Fruit fly (Drosophila melanogaster) whole organism, embryonic: ENCODE data around the gene mRpS2.

Source experiments
- Abd-B ChIP-seq: fragments of 200-800 bp; sonication (Bioruptor generic); optimal IDR thresholded peaks from 2 replicates; lab custom pipeline; 2018; ENCODE audit warnings: missing biosample characterization, mild to moderate bottlenecking, missing genetic modification characterization, moderate library complexity
- Awh ChIP-seq: fragments of 200-800 bp; sonication (Bioruptor generic); IDR thresholded peaks from 2 replicates; pipeline ENCODE4, ENCODE4 v1.3.6; 2022; ENCODE audit warnings: missing biosample characterization, missing genetic modification characterization
- BtbVII ChIP-seq: fragments of 200-800 bp; sonication (Bioruptor generic); optimal IDR thresholded peaks from 3 replicates; lab custom pipeline; 2017; ENCODE audit warnings: missing biosample characterization, mild to moderate bottlenecking, missing genetic modification characterization
- C15 ChIP-seq: fragments of 200-800 bp; sonication (Bioruptor generic); IDR thresholded peaks from 3 replicates; pipeline ENCODE4 v1.3.6; 2022; ENCODE audit warnings: missing biosample characterization, missing genetic modification characterization
- CG10366 ChIP-seq: fragments of 200-800 bp; sonication (Bioruptor generic); IDR thresholded peaks from 2 replicates; pipeline ENCODE4 v1.3.6; 2022; ENCODE audit warnings: missing biosample characterization, missing genetic modification characterization
- CG13123 ChIP-seq: fragments of 200-800 bp; sonication (Bioruptor generic); optimal IDR thresholded peaks from 2 replicates; lab custom pipeline; 2016; ENCODE audit warnings: missing biosample characterization, missing genetic modification characterization
- CG13296 ChIP-seq: fragments of 200-800 bp; sonication (Bioruptor generic); optimal IDR thresholded peaks from 3 replicates; lab custom pipeline; 2018; ENCODE audit warnings: missing biosample characterization, mild to moderate bottlenecking, missing genetic modification characterization
- CG14667 ChIP-seq: fragments of 200-800 bp; sonication (Bioruptor generic); IDR thresholded peaks from 2 replicates; pipeline ENCODE4 v1.3.6; 2022; ENCODE audit warnings: missing biosample characterization, missing genetic modification characterization
- CG15479 ChIP-seq: fragments of 200-800 bp; sonication (Bioruptor generic); optimal IDR thresholded peaks from 3 replicates; lab custom pipeline; 2019; ENCODE audit warnings: missing biosample characterization, mild to moderate bottlenecking, missing genetic modification characterization, moderate library complexity
- CG16815 ChIP-seq: fragments of 200-800 bp; sonication (Bioruptor generic); optimal IDR thresholded peaks from 3 replicates; lab custom pipeline; 2017; ENCODE audit warnings: missing biosample characterization, mild to moderate bottlenecking, missing genetic modification characterization
- CG16863 ChIP-seq: fragments of 200-800 bp; sonication (Bioruptor generic); optimal IDR thresholded peaks from 3 replicates; lab custom pipeline; 2016; ENCODE audit warnings: missing biosample characterization, missing genetic modification characterization
- CG17802 ChIP-seq: fragments of 200-800 bp; sonication (Bioruptor generic); optimal IDR thresholded peaks from 2 replicates; lab custom pipeline; 2018; ENCODE audit warnings: missing biosample characterization, mild to moderate bottlenecking, missing genetic modification characterization, moderate library complexity
- CG18619 ChIP-seq: fragments of 200-800 bp; sonication (Bioruptor generic); optimal IDR thresholded peaks from 3 replicates; lab custom pipeline; 2017; ENCODE audit warnings: missing biosample characterization, mild to moderate bottlenecking, missing genetic modification characterization
- CG2129 ChIP-seq: fragments of 200-800 bp; sonication (Bioruptor generic); IDR thresholded peaks from 2 replicates; pipeline ENCODE4 v1.3.6; 2022; ENCODE audit warnings: missing biosample characterization, missing genetic modification characterization; ENCODE audit not compliant: partially characterized antibody
- CG3163 ChIP-seq: fragments of 200-800 bp; sonication (Bioruptor generic); optimal IDR thresholded peaks from 3 replicates; lab custom pipeline; 2016; ENCODE audit warnings: missing biosample characterization, missing genetic modification characterization
- CG32532 ChIP-seq: fragments of 200-800 bp; sonication (Bioruptor generic); IDR thresholded peaks from 2 replicates; pipeline ENCODE4 v1.3.6; 2022; ENCODE audit warnings: missing biosample characterization, missing genetic modification characterization
- CG34224 ChIP-seq: fragments of 200-800 bp; sonication (Bioruptor generic); IDR thresholded peaks from 3 replicates; pipeline ENCODE4 v1.3.6; 2022; ENCODE audit warnings: missing biosample characterization, missing genetic modification characterization; ENCODE audit not compliant: partially characterized antibody
- CG4617 ChIP-seq: fragments of 200-800 bp; sonication (Bioruptor generic); optimal IDR thresholded peaks from 3 replicates; lab custom pipeline; 2016; ENCODE audit warnings: missing biosample characterization, missing genetic modification characterization, borderline replicate concordance
- CG6254 ChIP-seq: fragments of 200-800 bp; sonication (Bioruptor generic); optimal IDR thresholded peaks from 3 replicates; lab custom pipeline; 2017; ENCODE audit warnings: mild to moderate bottlenecking, missing biosample characterization, missing genetic modification reagents, missing genetic modification characterization
- CG6813 ChIP-seq: fragments of 200-800 bp; sonication (Bioruptor generic); optimal IDR thresholded peaks from 2 replicates; lab custom pipeline; 2017; ENCODE audit warnings: missing biosample characterization, missing genetic modification characterization, mild to moderate bottlenecking, moderate library complexity, missing genetic modification reagents
- CG8388 ChIP-seq: fragments of 200-800 bp; sonication (Bioruptor generic); optimal IDR thresholded peaks from 2 replicates; lab custom pipeline; 2019; ENCODE audit warnings: missing biosample characterization, mild to moderate bottlenecking, missing genetic modification characterization, moderate library complexity
- CG9817 ChIP-seq: fragments of 200-800 bp; sonication (Bioruptor generic); optimal IDR thresholded peaks from 2 replicates; lab custom pipeline; 2018; ENCODE audit warnings: missing biosample characterization, mild to moderate bottlenecking, missing genetic modification characterization, moderate library complexity
- D19B ChIP-seq: fragments of 200-800 bp; sonication (Bioruptor generic); optimal IDR thresholded peaks from 2 replicates; lab custom pipeline; 2017; ENCODE audit warnings: missing biosample characterization, mild to moderate bottlenecking, missing genetic modification characterization
- Dek ChIP-seq: fragments of 200-800 bp; sonication (Bioruptor generic); optimal IDR thresholded peaks from 3 replicates; lab custom pipeline; 2019; ENCODE audit warnings: missing biosample characterization, mild to moderate bottlenecking, missing genetic modification characterization, moderate library complexity
- Dip2 ChIP-seq: fragments of 200-800 bp; sonication (Bioruptor generic); IDR thresholded peaks from 2 replicates; pipeline ENCODE4 v1.3.6; 2022; ENCODE audit warnings: missing biosample characterization, missing genetic modification characterization
- Fer3 ChIP-seq: fragments of 200-800 bp; sonication (Bioruptor generic); optimal IDR thresholded peaks from 2 replicates; lab custom pipeline; 2018; ENCODE audit warnings: missing biosample characterization, mild to moderate bottlenecking, missing genetic modification characterization, moderate library complexity
- HmgD ChIP-seq: fragments of 200-800 bp; sonication (Bioruptor generic); optimal IDR thresholded peaks from 3 replicates; lab custom pipeline; 2016; ENCODE audit warnings: missing biosample characterization, missing genetic modification characterization
- Hmx ChIP-seq: fragments of 200-800 bp; sonication (Bioruptor generic); optimal IDR thresholded peaks from 2 replicates; lab custom pipeline; 2016; ENCODE audit warnings: missing biosample characterization, missing genetic modification characterization
- Mrtf ChIP-seq: fragments of 200-800 bp; sonication (Bioruptor generic); IDR thresholded peaks from 3 replicates; pipeline ENCODE4 v1.3.6; 2022; ENCODE audit warnings: missing biosample characterization, missing genetic modification characterization
- Myb ChIP-seq: fragments of 200-800 bp; sonication (Bioruptor generic); optimal IDR thresholded peaks from 2 replicates; lab custom pipeline; 2016; ENCODE audit warnings: missing biosample characterization, missing genetic modification characterization
- Nf-YA ChIP-seq: fragments of 200-800 bp; sonication (Bioruptor generic); IDR thresholded peaks from 2 replicates; pipeline ENCODE4 v1.3.6; 2022; ENCODE audit warnings: missing biosample characterization, missing genetic modification characterization
- Taf1 ChIP-seq: fragments of 200-800 bp; sonication (Bioruptor generic); IDR thresholded peaks from 2 replicates; pipeline ENCODE4 v1.3.6; 2022; ENCODE audit warnings: missing biosample characterization, missing genetic modification characterization
- al ChIP-seq: fragments of 200-800 bp; sonication (Bioruptor generic); IDR thresholded peaks from 2 replicates; pipeline ENCODE4 v1.3.6; 2022; ENCODE audit warnings: missing biosample characterization, missing genetic modification characterization
- aop ChIP-seq: fragments of 200-800 bp; sonication (Bioruptor generic); IDR thresholded peaks from 2 replicates; pipeline ENCODE4 v1.3.6; 2022; ENCODE audit warnings: missing biosample characterization, missing genetic modification characterization
- bowl ChIP-seq: fragments of 200-800 bp; sonication (Bioruptor generic); IDR thresholded peaks from 2 replicates; pipeline ENCODE4 v1.3.6; 2022; ENCODE audit warnings: missing biosample characterization, missing genetic modification characterization
- cg ChIP-seq: fragments of 200-800 bp; sonication (Bioruptor generic); optimal IDR thresholded peaks from 3 replicates; lab custom pipeline; 2019; ENCODE audit warnings: missing biosample characterization, mild to moderate bottlenecking, missing genetic modification characterization, moderate library complexity
- corto ChIP-seq: fragments of 200-800 bp; sonication (Bioruptor generic); optimal IDR thresholded peaks from 2 replicates; lab custom pipeline; 2016; ENCODE audit warnings: missing biosample characterization, mild to moderate bottlenecking, missing genetic modification characterization, moderate library complexity
- danr ChIP-seq: fragments of 200-800 bp; sonication (Bioruptor generic); IDR thresholded peaks from 2 replicates; pipeline ENCODE4 v1.3.6; 2022; ENCODE audit warnings: missing biosample characterization, missing genetic modification characterization
- emc ChIP-seq: fragments of 200-800 bp; sonication (Bioruptor generic); optimal IDR thresholded peaks from 2 replicates; lab custom pipeline; 2016; ENCODE audit warnings: missing biosample characterization, missing genetic modification characterization
- fd64A ChIP-seq: fragments of 200-800 bp; sonication (Bioruptor generic); optimal IDR thresholded peaks from 3 replicates; lab custom pipeline; 2018; ENCODE audit warnings: missing biosample characterization, mild to moderate bottlenecking, missing genetic modification characterization
- fd96Cb ChIP-seq: fragments of 200-800 bp; sonication (Bioruptor generic); optimal IDR thresholded peaks from 2 replicates; lab custom pipeline; 2018; ENCODE audit warnings: missing biosample characterization, mild to moderate bottlenecking, missing genetic modification characterization, moderate library complexity
- gt ChIP-seq: fragments of 200-800 bp; sonication (Bioruptor generic); IDR thresholded peaks from 2 replicates; pipeline ENCODE4 v1.3.6; 2022; ENCODE audit warnings: missing biosample characterization, missing genetic modification characterization
- ham ChIP-seq: fragments of 200-800 bp; sonication (Bioruptor generic); IDR thresholded peaks from 2 replicates; pipeline ENCODE4 v1.3.6; 2022; ENCODE audit warnings: missing biosample characterization, missing genetic modification characterization
- kni ChIP-seq: fragments of 200-800 bp; sonication (Bioruptor generic); optimal IDR thresholded peaks from 3 replicates; lab custom pipeline; 2017; ENCODE audit warnings: mild to moderate bottlenecking, missing biosample characterization, missing genetic modification reagents, missing genetic modification characterization
- lov ChIP-seq, 2 experiments: fragments of 200-800 bp in 1 of 2; fragments of >200 bp in 1 of 2; sonication (Bioruptor generic) in 1 of 2; IDR thresholded peaks in 1 of 2; optimal IDR thresholded peaks in 1 of 2; 2 replicates in 1 of 2; 3 replicates in 1 of 2; pipeline versions ENCODE4 v1.3.6 to Lab custom; 2017 to 2022; ENCODE audit warnings: missing biosample characterization in 1 of 2, missing genetic modification characterization in 1 of 2
- nerfin-2 ChIP-seq: fragments of 200-800 bp; sonication (Bioruptor generic); IDR thresholded peaks from 2 replicates; pipeline ENCODE4 v1.3.6; 2022; ENCODE audit warnings: missing biosample characterization, missing genetic modification characterization; ENCODE audit not compliant: partially characterized antibody
- pan ChIP-seq, 4 experiments: fragments of >200 bp in 3 of 4; fragments of 200-800 bp in 1 of 4; sonication (Bioruptor generic) in 1 of 4; optimal IDR thresholded peaks in 3 of 4; IDR thresholded peaks in 1 of 4; 2 replicates each; pipeline versions ENCODE4 v1.3.6 to Lab custom; 2017 to 2022; ENCODE audit warnings: missing biosample characterization in 2 of 4, missing genetic modification characterization in 2 of 4, mixed read lengths in 1 of 4
- tup ChIP-seq: fragments of 200-800 bp; sonication (Bioruptor generic); optimal IDR thresholded peaks from 2 replicates; lab custom pipeline; 2016; ENCODE audit warnings: missing biosample characterization, mild to moderate bottlenecking, missing genetic modification characterization, moderate library complexity
- vvl ChIP-seq: fragments of 200-800 bp; sonication (Bioruptor generic); IDR thresholded peaks from 2 replicates; pipeline ENCODE4 v1.3.6; 2022; ENCODE audit warnings: missing biosample characterization, missing genetic modification characterization
- yki ChIP-seq: fragments of >200 bp; optimal IDR thresholded peaks from 3 replicates; lab custom pipeline; 2018
- zen2 ChIP-seq: fragments of 200-800 bp; sonication (Bioruptor generic); IDR thresholded peaks from 3 replicates; pipeline ENCODE4 v1.3.6; 2022; ENCODE audit warnings: missing biosample characterization, missing genetic modification characterization; ENCODE audit not compliant: partially characterized antibody

The mRpS2 gene

DNA sequence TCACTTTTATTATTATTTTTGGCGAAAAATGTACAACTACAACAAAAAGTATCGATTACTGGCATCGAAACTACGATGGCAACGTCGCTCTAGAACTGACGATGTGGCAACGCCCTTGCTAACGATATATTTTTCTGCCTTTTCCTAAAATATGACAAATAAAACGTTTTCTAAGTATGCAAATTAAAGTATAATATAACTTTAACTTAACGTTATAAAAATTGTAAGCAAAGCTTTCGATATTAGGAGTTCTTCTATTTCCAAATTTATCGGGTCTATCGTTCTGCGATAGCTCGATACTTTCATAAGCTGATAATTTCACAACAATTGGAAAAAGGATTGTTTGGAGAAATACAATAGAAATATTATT, 32.8 kb upstream of the mRpS2 start, which contains the start of the genes Cf2 and CG3008 (continued):
- TF ChIP-seq fd96Cb (no peak), tup (no peak), CG13296 (GFP tag; lab: Kevin White, UChicago) (no peak), al (GFP tag; lab: Robert Waterston, UW) (no peak), yki (lab: Kevin White, UChicago) (no peak), CG3163 (GFP tag; lab: Kevin White, UChicago) (no peak), CG15479 (no peak), Dek (tag; lab: Kevin White, UChicago) (no peak), zen2 (peak; percentile 62; the same call in 1 of the 3 replicates), CG18619 (GFP tag; lab: Kevin White, UChicago) (no peak), CG4617 (GFP tag; lab: Kevin White, UChicago) (peak; percentile 95), CG9817 (tag; lab: Kevin White, UChicago) (no peak), D19B (no peak), fd64A (GFP tag; lab: Kevin White, UChicago) (no peak), bowl (GFP tag; lab: Robert Waterston, UW) (no peak), Fer3 (tag; lab: Kevin White, UChicago) (no peak), Mrtf (GFP tag; lab: Robert Waterston, UW) (no peak), CG32532 (GFP tag; lab: Robert Waterston, UW) (no peak), emc (no peak), CG16863 (GFP tag; lab: Kevin White, UChicago) (peak; percentile 100), lov (optimal IDR thresholded peaks at IDR 0.05; lab: Kevin White, UChicago) (no peak), lov (GFP tag; IDR thresholded peaks at IDR 0.05; lab: Robert Waterston, UW) (no peak), CG17802 (tag; lab: Kevin White, UChicago) (no peak), vvl (no peak), CG8388 (no peak), danr (GFP tag; lab: Robert Waterston, UW) (no peak), CG16815 (GFP tag; lab: Kevin White, UChicago) (no peak), gt (GFP tag; lab: Robert Waterston, UW) (no peak), Taf1 (no peak), CG10366 (no peak), CG14667 (GFP tag; lab: Robert Waterston, UW) (no peak), BtbVII (GFP tag; lab: Kevin White, UChicago) (no peak), kni (GFP tag; lab: Kevin White, UChicago) (no peak), nerfin-2 (GFP tag; lab: Robert Waterston, UW) (peak; percentile 75), Abd-B (GFP tag; lab: Kevin White, UChicago) (no peak), HmgD (GFP tag; lab: Kevin White, UChicago) (no peak), Hmx (no peak), ham (GFP tag; lab: Robert Waterston, UW) (no peak), aop (GFP tag; lab: Robert Waterston, UW) (no peak), pan (optimal IDR thresholded peaks at IDR 0.05; lab: Kevin White, UChicago) (no peak), pan (GFP tag; optimal IDR thresholded peaks at IDR 0.05 in 1 of 2, IDR thresholded peaks at IDR 0.05 in 1 of 2) (no peak), CG13123 (no peak), Nf-YA (no peak), Awh (no peak), CG2129 (GFP tag; lab: Robert Waterston, UW) (peak; percentile 72), CG34224 (peak; percentile 82), Dip2 (no peak), cg (GFP tag; lab: Kevin White, UChicago) (no peak), CG6813 (GFP tag; lab: Kevin White, UChicago) (no peak), Myb (GFP tag; lab: Kevin White, UChicago) (peak; percentile 33), CG6254 (no peak), corto (GFP tag; lab: Kevin White, UChicago) (no peak), C15 (GFP tag; lab: Robert Waterston, UW) (no peak)
